Worm (Caenorhabditis elegans): Measurements from ENCODE around the gene C06E4.8.

Gene C06E4.8

ce11 chrIV:7308974-7309373 lies 23.3 kb upstream of the C06E4.8 start, which contains the start of gene F42C5.6:
TSS of gene F42C5.6 (minus strand) at chrIV:7309074.
- no peak for TF ChIP-seq T22C8.4 (GFP tag; IDR thresholded peaks at IDR 0.05)
- no peak for TF ChIP-seq cog-1 (tag; optimal IDR thresholded peaks at IDR 0.05)
- TF ChIP-seq tab-1 (GFP tag; IDR thresholded peaks at IDR 0.05): no peak
- TF ChIP-seq ztf-23 (GFP tag; IDR thresholded peaks at IDR 0.05): no peak
- no peak for TF ChIP-seq klf-2 (GFP tag; conservative IDR thresholded peaks at IDR 0.05)
- TF ChIP-seq ref-1 (GFP tag; conservative IDR thresholded peaks at IDR 0.05): no peak
- TF ChIP-seq flt-1 (GFP tag; IDR thresholded peaks at IDR 0.05): no peak
- no peak for TF ChIP-seq med-1 (GFP tag; optimal IDR thresholded peaks at IDR 0.05; ENCODE audit: insufficient read depth)
- no peak for TF ChIP-seq ztf-29 (GFP tag; IDR thresholded peaks at IDR 0.05)

- TF ChIP-seq ztf-23 (GFP tag; IDR thresholded peaks at IDR 0.05) (no peak), flt-1 (GFP tag; IDR thresholded peaks at IDR 0.05) (no peak), ref-1 (GFP tag; conservative IDR thresholded peaks at IDR 0.05) (no peak), cog-1 (tag; optimal IDR thresholded peaks at IDR 0.05) (no peak), med-1 (GFP tag; optimal IDR thresholded peaks at IDR 0.05; ENCODE audit: insufficient read depth) (no peak), klf-2 (GFP tag; conservative IDR thresholded peaks at IDR 0.05) (no peak), T22C8.4 (GFP tag; IDR thresholded peaks at IDR 0.05) (no peak), tab-1 (GFP tag; IDR thresholded peaks at IDR 0.05) (no peak), ztf-29 (GFP tag; IDR thresholded peaks at IDR 0.05) (no peak)
These were observed 19.6 kb upstream of the C06E4.8 start, which contains the start of gene npr-27 for ce11 chrIV:7305325-7305724. TSS of gene npr-27 (plus strand) at chrIV:7305625.

ce11 chrIV:7301481-7301880 lies 15.8 kb upstream of the C06E4.8 start:
- no peak for TF ChIP-seq tab-1 (GFP tag; IDR thresholded peaks at IDR 0.05)

ce11 chrIV:7294121-7294520 lies 8.4 kb upstream of the C06E4.8 start, which contains the start of gene F42C5.5:
TSS of gene F42C5.5 (minus strand) at chrIV:7294221.
- TF ChIP-seq ztf-23 (GFP tag; IDR thresholded peaks at IDR 0.05) (no peak), T22C8.4 (GFP tag; IDR thresholded peaks at IDR 0.05) (no peak), ref-1 (GFP tag; conservative IDR thresholded peaks at IDR 0.05) (no peak), klf-2 (GFP tag; conservative IDR thresholded peaks at IDR 0.05) (no peak), ztf-29 (GFP tag; IDR thresholded peaks at IDR 0.05) (no peak), med-1 (GFP tag; optimal IDR thresholded peaks at IDR 0.05; ENCODE audit: insufficient read depth) (no peak), flt-1 (GFP tag; IDR thresholded peaks at IDR 0.05) (no peak), tab-1 (GFP tag; IDR thresholded peaks at IDR 0.05) (no peak), cog-1 (tag; optimal IDR thresholded peaks at IDR 0.05) (no peak)

- TF ChIP-seq T22C8.4 (GFP tag; IDR thresholded peaks at IDR 0.05): no peak
- TF ChIP-seq tab-1 (GFP tag; IDR thresholded peaks at IDR 0.05): no peak
- TF ChIP-seq klf-2 (GFP tag; conservative IDR thresholded peaks at IDR 0.05): no peak
- TF ChIP-seq med-1 (GFP tag; optimal IDR thresholded peaks at IDR 0.05; ENCODE audit: insufficient read depth): no peak
- TF ChIP-seq flt-1 (GFP tag; IDR thresholded peaks at IDR 0.05): no peak
- TF ChIP-seq ztf-29 (GFP tag; IDR thresholded peaks at IDR 0.05): no peak
- TF ChIP-seq ref-1 (GFP tag; conservative IDR thresholded peaks at IDR 0.05): no peak
- no peak for TF ChIP-seq ztf-23 (GFP tag; IDR thresholded peaks at IDR 0.05)
- no peak for TF ChIP-seq cog-1 (tag; optimal IDR thresholded peaks at IDR 0.05)
These were observed 6.3 kb upstream of the C06E4.8 start, which contains the start of gene F42C5.4 for ce11 chrIV:7291957-7292356. TSS of gene F42C5.4 (minus strand) at chrIV:7292127.

ce11 chrIV:7291066-7291465 lies 5.4 kb upstream of the C06E4.8 start:
- TF ChIP-seq ref-1 (GFP tag; conservative IDR thresholded peaks at IDR 0.05): no peak
- TF ChIP-seq ztf-29 (GFP tag; IDR thresholded peaks at IDR 0.05): no peak
- no peak for TF ChIP-seq ztf-23 (GFP tag; IDR thresholded peaks at IDR 0.05)
- TF ChIP-seq cog-1 (tag; optimal IDR thresholded peaks at IDR 0.05): no peak
- no peak for TF ChIP-seq flt-1 (GFP tag; IDR thresholded peaks at IDR 0.05)
- no peak for TF ChIP-seq klf-2 (GFP tag; conservative IDR thresholded peaks at IDR 0.05)
- no peak for TF ChIP-seq tab-1 (GFP tag; IDR thresholded peaks at IDR 0.05)
- TF ChIP-seq med-1 (GFP tag; optimal IDR thresholded peaks at IDR 0.05; ENCODE audit: insufficient read depth): no peak
- no peak for TF ChIP-seq T22C8.4 (GFP tag; IDR thresholded peaks at IDR 0.05)

ce11 chrIV:7287474-7287873 lies 1.8 kb upstream of the C06E4.8 start, which contains the start of gene F42C5.3:
TSS of gene F42C5.3 (minus strand) at chrIV:7287574.
- TF ChIP-seq T22C8.4 (GFP tag; IDR thresholded peaks at IDR 0.05): no peak
- TF ChIP-seq klf-2 (GFP tag; conservative IDR thresholded peaks at IDR 0.05): no peak
- TF ChIP-seq cog-1 (tag; optimal IDR thresholded peaks at IDR 0.05): no peak
- TF ChIP-seq tab-1 (GFP tag; IDR thresholded peaks at IDR 0.05): no peak
- TF ChIP-seq ref-1 (GFP tag; conservative IDR thresholded peaks at IDR 0.05): no peak
- TF ChIP-seq med-1 (GFP tag; optimal IDR thresholded peaks at IDR 0.05; ENCODE audit: insufficient read depth): no peak
- TF ChIP-seq ztf-23 (GFP tag; IDR thresholded peaks at IDR 0.05): no peak
- no peak for TF ChIP-seq ztf-29 (GFP tag; IDR thresholded peaks at IDR 0.05)
- TF ChIP-seq flt-1 (GFP tag; IDR thresholded peaks at IDR 0.05): no peak

ce11 chrIV:7282957-7283356 lies 2.7 kb downstream of the C06E4.8 start, which contains the start of gene C06E4.1:
TSS of gene C06E4.1 (plus strand) at chrIV:7283257.
- TF ChIP-seq tab-1 (GFP tag; IDR thresholded peaks at IDR 0.05) (no peak), med-1 (GFP tag; optimal IDR thresholded peaks at IDR 0.05; ENCODE audit: insufficient read depth) (no peak), flt-1 (GFP tag; IDR thresholded peaks at IDR 0.05) (no peak), klf-2 (GFP tag; conservative IDR thresholded peaks at IDR 0.05) (no peak), ztf-29 (GFP tag; IDR thresholded peaks at IDR 0.05) (no peak), ref-1 (GFP tag; conservative IDR thresholded peaks at IDR 0.05) (no peak), T22C8.4 (GFP tag; IDR thresholded peaks at IDR 0.05) (no peak), cog-1 (tag; optimal IDR thresholded peaks at IDR 0.05) (no peak), ztf-23 (GFP tag; IDR thresholded peaks at IDR 0.05) (no peak)

ce11 chrIV:7276661-7277060 lies 9.0 kb downstream of the C06E4.8 start, which contains the start of gene C06E4.2:
TSS of gene C06E4.2 (plus strand) at chrIV:7276961.
- no peak for TF ChIP-seq klf-2 (GFP tag; conservative IDR thresholded peaks at IDR 0.05)
- no peak for TF ChIP-seq flt-1 (GFP tag; IDR thresholded peaks at IDR 0.05)
- TF ChIP-seq ref-1 (GFP tag; conservative IDR thresholded peaks at IDR 0.05): no peak
- no peak for TF ChIP-seq med-1 (GFP tag; optimal IDR thresholded peaks at IDR 0.05; ENCODE audit: insufficient read depth)
- TF ChIP-seq tab-1 (GFP tag; IDR thresholded peaks at IDR 0.05): no peak
- TF ChIP-seq T22C8.4 (GFP tag; IDR thresholded peaks at IDR 0.05): no peak
- no peak for TF ChIP-seq ztf-29 (GFP tag; IDR thresholded peaks at IDR 0.05)
- no peak for TF ChIP-seq ztf-23 (GFP tag; IDR thresholded peaks at IDR 0.05)
- no peak for TF ChIP-seq cog-1 (tag; optimal IDR thresholded peaks at IDR 0.05)

Measured in whole organism, midembryonic.